Fruit fly (Drosophila melanogaster) whole organism, embryonic: ENCODE data around the gene CG10584.
A peak's percentile ranks its signal among the peaks of the same experiment; 100 is the strongest.

ENCODE experiments used
- Asciz ChIP-seq: fragments of 200-800 bp; sonication (Bioruptor generic); optimal IDR thresholded peaks from 2 replicates; lab custom pipeline; 2017; ENCODE audit warnings: missing biosample characterization, mild to moderate bottlenecking, missing genetic modification characterization, missing genetic modification reagents
- Atf-2 ChIP-seq: fragments of 200-800 bp; sonication (Bioruptor generic); optimal IDR thresholded peaks from 2 replicates; lab custom pipeline; 2016; ENCODE audit warnings: missing biosample characterization, missing genetic modification characterization
- Atf6 ChIP-seq: fragments of 200-800 bp; sonication (Bioruptor generic); IDR thresholded peaks from 2 replicates; pipeline ENCODE4 v1.3.6; 2022; ENCODE audit warnings: missing biosample characterization, missing genetic modification characterization
- B-H2 ChIP-seq: fragments of 200-800 bp; sonication (Bioruptor generic); optimal IDR thresholded peaks from 2 replicates; lab custom pipeline; 2018; ENCODE audit warnings: missing biosample characterization, mild to moderate bottlenecking, missing genetic modification characterization
- CG10274 ChIP-seq: fragments of 200-800 bp; sonication (Bioruptor generic); optimal IDR thresholded peaks from 3 replicates; lab custom pipeline; 2017; ENCODE audit warnings: missing biosample characterization, mild to moderate bottlenecking, missing genetic modification characterization
- CG10462 ChIP-seq: fragments of 200-800 bp; sonication (Bioruptor generic); optimal IDR thresholded peaks from 2 replicates; lab custom pipeline; 2016; ENCODE audit warnings: missing biosample characterization, missing genetic modification characterization
- CG11085 ChIP-seq: fragments of 200-800 bp; sonication (Bioruptor generic); IDR thresholded peaks from 2 replicates; pipeline ENCODE4 v1.3.6; 2022; ENCODE audit warnings: missing biosample characterization, missing genetic modification characterization
- CG16813 ChIP-seq: fragments of 200-800 bp; sonication (Bioruptor generic); IDR thresholded peaks from 3 replicates; pipeline ENCODE4 v1.3.6; 2022; ENCODE audit warnings: missing biosample characterization, missing genetic modification characterization; ENCODE audit not compliant: partially characterized antibody
- CG17359 ChIP-seq: fragments of 200-800 bp; sonication (Bioruptor generic); optimal IDR thresholded peaks from 3 replicates; lab custom pipeline; 2018; ENCODE audit warnings: missing biosample characterization, mild to moderate bottlenecking, missing genetic modification characterization, moderate library complexity
- CG1832 ChIP-seq: fragments of 200-800 bp; sonication (Bioruptor generic); optimal IDR thresholded peaks from 2 replicates; lab custom pipeline; 2017; ENCODE audit warnings: missing biosample characterization, mild to moderate bottlenecking, missing genetic modification characterization, inconsistent platforms
- CG2199 ChIP-seq: fragments of 200-800 bp; sonication (Bioruptor generic); IDR thresholded peaks from 3 replicates; pipeline ENCODE4 v1.3.6; 2022; ENCODE audit warnings: missing biosample characterization, missing genetic modification characterization
- CG2678 ChIP-seq: fragments of 200-800 bp; sonication (Bioruptor generic); optimal IDR thresholded peaks from 3 replicates; lab custom pipeline; 2019; ENCODE audit warnings: missing biosample characterization, mild to moderate bottlenecking, missing genetic modification characterization, moderate library complexity
- CG2712 ChIP-seq: fragments of 200-800 bp; optimal IDR thresholded peaks from 3 replicates; lab custom pipeline; 2019; ENCODE audit warnings: missing biosample characterization, mild to moderate bottlenecking, missing genetic modification characterization, moderate library complexity
- CG30403 ChIP-seq: fragments of 200-800 bp; sonication (Bioruptor generic); optimal IDR thresholded peaks from 3 replicates; lab custom pipeline; 2016; ENCODE audit warnings: missing biosample characterization, missing genetic modification characterization
- CG31388 ChIP-seq: fragments of 200-800 bp; sonication (Bioruptor generic); optimal IDR thresholded peaks from 2 replicates; lab custom pipeline; 2016; ENCODE audit warnings: missing biosample characterization, missing genetic modification characterization
- CG31441 ChIP-seq: fragments of 200-800 bp; sonication (Bioruptor generic); IDR thresholded peaks from 2 replicates; pipeline ENCODE4 v1.3.6; 2022; ENCODE audit warnings: missing biosample characterization, missing genetic modification characterization
- CG34376 ChIP-seq: fragments of 200-800 bp; sonication (Bioruptor generic); optimal IDR thresholded peaks from 2 replicates; lab custom pipeline; 2018; ENCODE audit warnings: missing biosample characterization, mild to moderate bottlenecking, missing genetic modification characterization
- CG6813 ChIP-seq: fragments of 200-800 bp; sonication (Bioruptor generic); optimal IDR thresholded peaks from 2 replicates; lab custom pipeline; 2017; ENCODE audit warnings: missing biosample characterization, missing genetic modification characterization, mild to moderate bottlenecking, moderate library complexity, missing genetic modification reagents
- CG8281 ChIP-seq: fragments of 200-800 bp; sonication (Bioruptor generic); optimal IDR thresholded peaks from 2 replicates; lab custom pipeline; 2018; ENCODE audit warnings: missing biosample characterization, mild to moderate bottlenecking, missing genetic modification characterization, moderate library complexity
- CG8765 ChIP-seq: fragments of 200-800 bp; sonication (Bioruptor generic); IDR thresholded peaks from 2 replicates; pipeline ENCODE4 v1.3.6; 2022; ENCODE audit warnings: missing biosample characterization, missing genetic modification characterization
- CTCF ChIP-seq: fragments of 200-800 bp; sonication (Bioruptor generic); optimal IDR thresholded peaks from 2 replicates; lab custom pipeline; 2017; ENCODE audit warnings: missing biosample characterization, mild to moderate bottlenecking, missing genetic modification characterization, moderate library complexity
- Fer1 ChIP-seq: fragments of 200-800 bp; sonication (Bioruptor generic); optimal IDR thresholded peaks from 2 replicates; lab custom pipeline; 2017; ENCODE audit warnings: missing biosample characterization, mild to moderate bottlenecking, missing genetic modification characterization
- Jarid2 ChIP-seq: fragments of 200-800 bp; sonication (Bioruptor generic); optimal IDR thresholded peaks from 3 replicates; lab custom pipeline; 2017; ENCODE audit warnings: mild to moderate bottlenecking, missing biosample characterization, missing genetic modification reagents, missing genetic modification characterization
- Oli ChIP-seq: fragments of 200-800 bp; sonication (Bioruptor generic); optimal IDR thresholded peaks from 2 replicates; lab custom pipeline; 2018; ENCODE audit warnings: missing biosample characterization, mild to moderate bottlenecking, missing genetic modification characterization, moderate library complexity
- Spps ChIP-seq: fragments of 200-800 bp; sonication (Bioruptor generic); optimal IDR thresholded peaks from 2 replicates; lab custom pipeline; 2018; ENCODE audit warnings: missing biosample characterization, mild to moderate bottlenecking, missing genetic modification characterization
- Usf ChIP-seq: fragments of 200-800 bp; sonication (Bioruptor generic); optimal IDR thresholded peaks from 2 replicates; lab custom pipeline; 2017; ENCODE audit warnings: missing genotype, missing biosample characterization, missing genetic modification characterization
- YL-1 ChIP-seq: fragments of 200-800 bp; sonication (Bioruptor generic); optimal IDR thresholded peaks from 3 replicates; lab custom pipeline; 2017; ENCODE audit warnings: missing biosample characterization, mild to moderate bottlenecking, missing genetic modification characterization
- ac ChIP-seq: fragments of 200-800 bp; sonication (Bioruptor generic); optimal IDR thresholded peaks from 3 replicates; lab custom pipeline; 2017; ENCODE audit warnings: missing biosample characterization, mild to moderate bottlenecking, missing genetic modification characterization
- al ChIP-seq: fragments of 200-800 bp; sonication (Bioruptor generic); IDR thresholded peaks from 2 replicates; pipeline ENCODE4 v1.3.6; 2022; ENCODE audit warnings: missing biosample characterization, missing genetic modification characterization
- bbx ChIP-seq: fragments of 200-800 bp; sonication (Bioruptor generic); IDR thresholded peaks from 2 replicates; pipeline ENCODE4 v1.3.6; 2022; ENCODE audit warnings: missing biosample characterization, missing genetic modification characterization; ENCODE audit not compliant: partially characterized antibody
- bsh ChIP-seq, 2 experiments: fragments of 200-800 bp; sonication (Bioruptor generic); optimal IDR thresholded peaks; 2 replicates each; lab custom pipeline; 2017 to 2018; ENCODE audit warnings: mild to moderate bottlenecking in 2 of 2, missing biosample characterization in 2 of 2, missing genetic modification characterization in 2 of 2, moderate library complexity in 1 of 2
- crol ChIP-seq: fragments of 200-800 bp; sonication (Bioruptor generic); IDR thresholded peaks from 2 replicates; pipeline ENCODE4 v1.3.6; 2022; ENCODE audit warnings: missing biosample characterization, missing genetic modification characterization
- dati ChIP-seq: fragments of 200-800 bp; sonication (Bioruptor generic); IDR thresholded peaks from 2 replicates; pipeline ENCODE4 v1.3.6; 2022; ENCODE audit warnings: missing biosample characterization, missing genetic modification characterization
- dysf ChIP-seq: fragments of 200-800 bp; sonication (Bioruptor generic); IDR thresholded peaks from 3 replicates; pipeline ENCODE4 v1.3.6; 2022; ENCODE audit warnings: missing biosample characterization, missing genetic modification characterization
- emc ChIP-seq: fragments of 200-800 bp; sonication (Bioruptor generic); optimal IDR thresholded peaks from 2 replicates; lab custom pipeline; 2016; ENCODE audit warnings: missing biosample characterization, missing genetic modification characterization
- en ChIP-seq: fragments of 200-800 bp; sonication (Bioruptor generic); optimal IDR thresholded peaks from 2 replicates; lab custom pipeline; 2016; ENCODE audit warnings: missing biosample characterization, missing genetic modification characterization
- eyg ChIP-seq: fragments of 200-800 bp; sonication (Bioruptor generic); optimal IDR thresholded peaks from 3 replicates; lab custom pipeline; 2016; ENCODE audit warnings: missing biosample characterization, missing genetic modification characterization
- gfzf ChIP-seq: fragments of 200-800 bp; sonication (Bioruptor generic); optimal IDR thresholded peaks from 2 replicates; lab custom pipeline; 2016; ENCODE audit warnings: missing biosample characterization, mild to moderate bottlenecking, missing genetic modification characterization, moderate library complexity
- ham ChIP-seq: fragments of 200-800 bp; sonication (Bioruptor generic); IDR thresholded peaks from 2 replicates; pipeline ENCODE4 v1.3.6; 2022; ENCODE audit warnings: missing biosample characterization, missing genetic modification characterization
- jigr1 ChIP-seq: fragments of 200-800 bp; sonication (Bioruptor generic); IDR thresholded peaks from 3 replicates; pipeline ENCODE4 v1.3.6; 2022; ENCODE audit warnings: missing biosample characterization, missing genetic modification characterization
- kay ChIP-seq: fragments of 200-800 bp; sonication (Bioruptor generic); optimal IDR thresholded peaks from 2 replicates; lab custom pipeline; 2016; ENCODE audit warnings: missing biosample characterization, missing genetic modification characterization
- klu ChIP-seq: fragments of 200-800 bp; sonication (Bioruptor generic); IDR thresholded peaks from 2 replicates; pipeline ENCODE4 v1.3.6; 2022; ENCODE audit warnings: missing biosample characterization, missing genetic modification characterization
- kni ChIP-seq: fragments of 200-800 bp; sonication (Bioruptor generic); optimal IDR thresholded peaks from 3 replicates; lab custom pipeline; 2017; ENCODE audit warnings: mild to moderate bottlenecking, missing biosample characterization, missing genetic modification reagents, missing genetic modification characterization
- lola ChIP-seq, 3 experiments: fragments of >200 bp in 2 of 3; fragments of 200-800 bp in 1 of 3; sonication (Bioruptor generic) in 1 of 3; optimal IDR thresholded peaks; 2 replicates each; lab custom pipeline; 2017 to 2019; ENCODE audit warnings: missing biosample characterization in 3 of 3, missing genetic modification characterization in 3 of 3, mild to moderate bottlenecking in 1 of 3, moderate library complexity in 1 of 3
- nerfin-1 ChIP-seq: fragments of 200-800 bp; sonication (Bioruptor generic); optimal IDR thresholded peaks from 3 replicates; lab custom pipeline; 2019; ENCODE audit warnings: missing biosample characterization, mild to moderate bottlenecking, missing genetic modification characterization, moderate library complexity
- otp ChIP-seq: fragments of 200-800 bp; sonication (Bioruptor generic); IDR thresholded peaks from 3 replicates; pipeline ENCODE4, ENCODE4 v1.3.6; 2022; ENCODE audit warnings: missing biosample characterization, missing genetic modification characterization
- pros ChIP-seq: fragments of 200-800 bp; sonication (Bioruptor generic); optimal IDR thresholded peaks from 3 replicates; lab custom pipeline; 2019; ENCODE audit warnings: missing biosample characterization, mild to moderate bottlenecking, missing genetic modification characterization, moderate library complexity
- seq ChIP-seq: fragments of 200-800 bp; sonication (Bioruptor generic); IDR thresholded peaks from 2 replicates; pipeline ENCODE4 v1.3.6; 2022; ENCODE audit warnings: missing biosample characterization, missing genetic modification characterization
- wor ChIP-seq: fragments of 200-800 bp; sonication (Bioruptor generic); IDR thresholded peaks from 2 replicates; pipeline ENCODE4 v1.3.6; 2022; ENCODE audit warnings: missing biosample characterization, missing genetic modification characterization
- zfh2 ChIP-seq: fragments of 200-800 bp; sonication (Bioruptor generic); optimal IDR thresholded peaks from 2 replicates; lab custom pipeline; 2016; ENCODE audit warnings: missing biosample characterization, missing genetic modification characterization

CG10584 gene

dm6 chr3L:21024965-21025833 lies 6.0 kb downstream of the CG10584 start (continued):
- TF ChIP-seq CG6813 (GFP tag; lab: Kevin White, UChicago) (no peak), CG31441 (GFP tag; lab: Robert Waterston, UW) (no peak), dati (GFP tag; lab: Robert Waterston, UW) (no peak), B-H2 (GFP tag; lab: Kevin White, UChicago) (no peak), Spps (tag; lab: Kevin White, UChicago) (no peak), Atf-2 (no peak), CG10274 (GFP tag; lab: Kevin White, UChicago) (no peak), kni (GFP tag; lab: Kevin White, UChicago) (peak; percentile 56), crol (GFP tag; lab: Robert Waterston, UW) (0 out of 2 replicates have a peak, but pooled peaks have one; percentile 5), Jarid2 (GFP tag; lab: Kevin White, UChicago) (no peak), CG2678 (tag; lab: Kevin White, UChicago) (peak; percentile 36), CG2712 (no peak), CG1832 (GFP tag; lab: Kevin White, UChicago) (no peak), eyg (GFP tag; lab: Kevin White, UChicago) (no peak), CG8281 (no peak), CG30403 (GFP tag; lab: Kevin White, UChicago) (no peak), emc (no peak), CG2199 (GFP tag; lab: Robert Waterston, UW) (0 out of 3 replicates have a peak, but pooled peaks have one; percentile 15), jigr1 (GFP tag; lab: Robert Waterston, UW) (no peak), CG31388 (GFP tag; lab: Kevin White, UChicago) (no peak), CG11085 (no peak), nerfin-1 (tag; lab: Kevin White, UChicago) (peak; percentile 8), CG17359 (tag; lab: Kevin White, UChicago) (no peak), CTCF (GFP tag; lab: Kevin White, UChicago) (no peak), ham (GFP tag; lab: Robert Waterston, UW) (no peak), otp (GFP tag; lab: Robert Waterston, UW) (no peak), wor (GFP tag; lab: Robert Waterston, UW) (no peak), ac (GFP tag; lab: Kevin White, UChicago) (no peak), CG16813 (GFP tag; lab: Robert Waterston, UW) (no peak), seq (GFP tag; lab: Robert Waterston, UW) (no peak), CG10462 (no peak), bsh (GFP tag; optimal IDR thresholded peaks at IDR 0.05; lab: Kevin White, UChicago) (peak in 1 of 2 experiments; percentile 30), Oli (tag; lab: Kevin White, UChicago) (no peak), klu (GFP tag; lab: Robert Waterston, UW) (no peak), CG34376 (GFP tag; lab: Kevin White, UChicago) (no peak), YL-1 (no peak), Atf6 (peak; percentile 46; the same call in 1 of the 2 replicates), en (GFP tag; lab: Kevin White, UChicago) (no peak), CG8765 (GFP tag; lab: Robert Waterston, UW) (no peak), lola (GFP tag; optimal IDR thresholded peaks at IDR 0.05; lab: Kevin White, UChicago) (no peak), zfh2 (GFP tag; lab: Kevin White, UChicago) (no peak), gfzf (GFP tag; lab: Kevin White, UChicago) (no peak), bbx (GFP tag; lab: Robert Waterston, UW) (no peak), Asciz (GFP tag; lab: Kevin White, UChicago) (no peak), kay (GFP tag; lab: Kevin White, UChicago) (peak; percentile 65), Fer1 (GFP tag; lab: Kevin White, UChicago) (peak; percentile 6), dysf (no peak), Usf (GFP tag; lab: Kevin White, UChicago) (no peak), al (GFP tag; lab: Robert Waterston, UW) (no peak), pros (GFP tag; lab: Kevin White, UChicago) (peak; percentile 31)
